Worm (Caenorhabditis elegans) whole organism, L1 larva: Measurements from ENCODE around the gene npl-10.

Experiments
- ama-1 ChIP-seq: fragments of 150-350 bp; optimal IDR thresholded peaks from 2 replicates; lab custom pipeline; 2014
- nhr-12 ChIP-seq: sonication (generic microtip); optimal IDR thresholded peaks from 2 replicates; lab custom pipeline; 2017; ENCODE audit warnings: missing biosample characterization, missing genetic modification characterization
- nhr-19 ChIP-seq: fragments of 200-800 bp; sonication (Bioruptor generic); conservative IDR thresholded peaks from 2 replicates; pipeline ENCODE4 v1.3.6; 2022; ENCODE audit warnings: missing genetic modification characterization, missing compliant biosample characterization
- skn-1 ChIP-seq: fragments of 150-350 bp; optimal IDR thresholded peaks from 2 replicates; lab custom pipeline; 2014; ENCODE audit warnings: missing biosample characterization, missing genetic modification characterization
- unc-98 ChIP-seq: fragments of 200-800 bp; sonication (Bioruptor generic); IDR thresholded peaks from 2 replicates; pipeline ENCODE4 v1.3.6; 2022; ENCODE audit warnings: missing genetic modification characterization, missing compliant biosample characterization

DNA sequence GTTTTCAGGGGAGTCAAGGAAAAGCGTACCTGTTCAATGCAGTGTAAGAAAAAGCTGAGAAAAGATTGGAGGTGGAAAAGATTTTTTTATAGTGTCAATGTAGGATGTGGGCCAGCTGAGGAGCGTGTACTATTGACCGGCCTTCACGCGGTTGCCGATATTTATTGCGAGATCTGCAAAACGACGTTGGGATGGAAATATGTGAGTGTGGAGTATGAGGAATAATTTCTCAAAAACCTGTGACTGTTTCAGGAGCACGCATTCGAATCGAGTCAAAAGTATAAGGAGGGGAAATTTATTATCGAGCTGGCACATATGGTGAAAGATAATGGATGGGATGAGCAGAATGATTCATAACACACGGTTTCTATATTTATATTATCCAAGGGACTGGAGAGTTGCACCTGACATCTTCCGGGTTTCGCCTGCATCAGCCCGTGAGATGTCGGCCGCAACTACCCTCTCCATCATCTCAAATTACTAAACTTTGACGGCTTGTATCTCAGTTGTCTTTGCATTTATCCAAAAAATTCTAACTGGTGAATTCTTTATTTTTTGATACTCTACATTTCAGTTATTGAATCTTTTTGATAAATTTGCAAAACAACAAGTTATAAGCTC lies 21.5 kb upstream of the npl-10 start:
- TF ChIP-seq nhr-19 (no peak), unc-98 (GFP tag; lab: Robert Waterston, UW) (no peak), ama-1 (lab: Kevin White, UChicago) (peak; percentile 41), skn-1 (tag; lab: Kevin White, UChicago) (no peak), nhr-12 (tag; lab: Kevin White, UChicago) (no peak)
